ENCODE assay signal across 5 fruit fly cellular contexts in genomic region chr3L:16046387-16047066, dm6.
TF ChIP-seq lines count a peak whose summit lies in the region.

No protein-coding gene starts in this region.

- no peak for TF ChIP-seq CTCF in whole organism, embryonic (GFP tag; optimal IDR thresholded peaks at IDR 0.05; lab: Kevin White, UChicago)

TF ChIP-seq in whole organism, adult, 20 proteins besides CTCF, POLR2A, EP300 and RAD21 (continues in another document):
- peak; percentile 42 for TF ChIP-seq ovo (GFP tag; optimal IDR thresholded peaks at IDR 0.05; lab: Kevin White, UChicago)
- TF ChIP-seq Hr96 (GFP tag; optimal IDR thresholded peaks at IDR 0.05; lab: Kevin White, UChicago): peak; percentile 49
- peak; percentile 36 for TF ChIP-seq toe (GFP tag; optimal IDR thresholded peaks at IDR 0.05; lab: Kevin White, UChicago)
- TF ChIP-seq pad (GFP tag; optimal IDR thresholded peaks at IDR 0.05; lab: Kevin White, UChicago): no peak
- TF ChIP-seq Mnt (GFP tag; optimal IDR thresholded peaks at IDR 0.05; lab: Kevin White, UChicago): peak; percentile 73
- no peak for TF ChIP-seq CG5204 (GFP tag; optimal IDR thresholded peaks at IDR 0.05; lab: Kevin White, UChicago)
- peak; percentile 7 for TF ChIP-seq CG11617 (GFP tag; optimal IDR thresholded peaks at IDR 0.05; lab: Kevin White, UChicago)
- TF ChIP-seq CG14711 (tag; optimal IDR thresholded peaks at IDR 0.05; lab: Kevin White, UChicago): peak; percentile 28
- TF ChIP-seq CG7045 (GFP tag; optimal IDR thresholded peaks at IDR 0.05; lab: Kevin White, UChicago): no peak
- no peak for TF ChIP-seq Clk (GFP tag; optimal IDR thresholded peaks at IDR 0.05; lab: Kevin White, UChicago)
- TF ChIP-seq bab1 (GFP tag; optimal IDR thresholded peaks at IDR 0.05; lab: Kevin White, UChicago): peak; percentile 30
- no peak for TF ChIP-seq cnc (optimal IDR thresholded peaks at IDR 0.05; lab: Kevin White, UChicago)
- peak; percentile 97 for TF ChIP-seq cic (GFP tag; optimal IDR thresholded peaks at IDR 0.05; lab: Kevin White, UChicago)
- peak; percentile 11 for TF ChIP-seq CG1620 (GFP tag; optimal IDR thresholded peaks at IDR 0.05; lab: Kevin White, UChicago)
- TF ChIP-seq CG7101 (tag; optimal IDR thresholded peaks at IDR 0.05; lab: Kevin White, UChicago): peak; percentile 49
- TF ChIP-seq Crg-1 (GFP tag; optimal IDR thresholded peaks at IDR 0.05; lab: Kevin White, UChicago): peak; percentile 60
- peak; percentile 93 for TF ChIP-seq kay (GFP tag; lab: Kevin White, UChicago; ENCODE audit: borderline replicate concordance)
- TF ChIP-seq CG33017 (tag; optimal IDR thresholded peaks at IDR 0.05; lab: Kevin White, UChicago): peak; percentile 72

TF ChIP-seq in whole organism, embryonic, 481 proteins besides CTCF, POLR2A, EP300 and RAD21 (continues in another document):
- TF ChIP-seq CG14965 (GFP tag; optimal IDR thresholded peaks at IDR 0.05; lab: Kevin White, UChicago; ENCODE audit: borderline replicate concordance): no peak
- peak; percentile 100 for TF ChIP-seq Deaf1 (tag; optimal IDR thresholded peaks at IDR 0.05; lab: Kevin White, UChicago)
- TF ChIP-seq Trl (optimal IDR thresholded peaks at IDR 0.05; lab: Kevin White, UChicago): peak in 1 of 2 experiments; percentile 66
- no peak for TF ChIP-seq Trl (GFP tag; optimal IDR thresholded peaks at IDR 0.05; lab: Kevin White, UChicago)
- peak; percentile 69; the same call in 1 of the 3 replicates for TF ChIP-seq ci (GFP tag; IDR thresholded peaks at IDR 0.05; lab: Robert Waterston, UW)
- TF ChIP-seq CG11093 (GFP tag; IDR thresholded peaks at IDR 0.05; lab: Robert Waterston, UW): no peak
- TF ChIP-seq ash1 (GFP tag; optimal IDR thresholded peaks at IDR 0.05; lab: Kevin White, UChicago): peak; percentile 15
- no peak for TF ChIP-seq mld (GFP tag; IDR thresholded peaks at IDR 0.05; lab: Robert Waterston, UW; ENCODE audit: partially characterized antibody)
- no peak for TF ChIP-seq CG8290 (GFP tag; optimal IDR thresholded peaks at IDR 0.05; lab: Kevin White, UChicago)
- peak; percentile 30 to 84 for TF ChIP-seq CG8290 (tag; optimal IDR thresholded peaks at IDR 0.05; lab: Kevin White, UChicago)
- peak in 1 of 3 experiments; percentile 86 for TF ChIP-seq Stat92E (GFP tag; optimal IDR thresholded peaks at IDR 0.05; lab: Kevin White, UChicago)
- TF ChIP-seq Sox102F (GFP tag; optimal IDR thresholded peaks at IDR 0.05; lab: Kevin White, UChicago): no peak
- peak; percentile 14 for TF ChIP-seq NC2β (GFP tag; optimal IDR thresholded peaks at IDR 0.05; lab: Kevin White, UChicago)
- no peak for TF ChIP-seq CG1792 (GFP tag; optimal IDR thresholded peaks at IDR 0.05; lab: Kevin White, UChicago)
- TF ChIP-seq Neu2 (GFP tag; optimal IDR thresholded peaks at IDR 0.05; lab: Kevin White, UChicago; ENCODE audit: borderline replicate concordance): no peak
- TF ChIP-seq pros (GFP tag; optimal IDR thresholded peaks at IDR 0.05; lab: Kevin White, UChicago): peak; percentile 26
- peak; percentile 89 for TF ChIP-seq sd (tag; optimal IDR thresholded peaks at IDR 0.05; lab: Kevin White, UChicago)
- TF ChIP-seq CG17568 (GFP tag; optimal IDR thresholded peaks at IDR 0.05; lab: Kevin White, UChicago): peak; percentile 56

TF ChIP-seq in whole organism, prepupa, 60 proteins besides CTCF, POLR2A, EP300 and RAD21 (continues in another document):
- TF ChIP-seq CG6808 (GFP tag; optimal IDR thresholded peaks at IDR 0.05; lab: Kevin White, UChicago): no peak
- TF ChIP-seq CG6792 (GFP tag; optimal IDR thresholded peaks at IDR 0.05; lab: Kevin White, UChicago): no peak
- TF ChIP-seq fd59A (GFP tag; optimal IDR thresholded peaks at IDR 0.05; lab: Kevin White, UChicago): no peak
- no peak for TF ChIP-seq lz (GFP tag; optimal IDR thresholded peaks at IDR 0.05; lab: Kevin White, UChicago)
- TF ChIP-seq ss (GFP tag; optimal IDR thresholded peaks at IDR 0.05; lab: Kevin White, UChicago): peak in 1 of 2 experiments; percentile 45
- TF ChIP-seq CG7368 (GFP tag; optimal IDR thresholded peaks at IDR 0.05; lab: Kevin White, UChicago): no peak
- no peak for TF ChIP-seq dac (GFP tag; optimal IDR thresholded peaks at IDR 0.05; lab: Kevin White, UChicago)
- TF ChIP-seq CG9139 (GFP tag; optimal IDR thresholded peaks at IDR 0.05; lab: Kevin White, UChicago): peak; percentile 70
- peak; percentile 57 for TF ChIP-seq Eip78C (GFP tag; lab: Kevin White, UChicago)
- no peak for TF ChIP-seq CG8119 (GFP tag; IDR thresholded peaks at IDR 0.05; lab: Robert Waterston, UW)
- peak; percentile 34 for TF ChIP-seq CG3919 (GFP tag; optimal IDR thresholded peaks at IDR 0.05; lab: Kevin White, UChicago)
- peak; percentile 47; the same call in 1 of the 2 replicates for TF ChIP-seq CG15336 (GFP tag; IDR thresholded peaks at IDR 0.05; lab: Robert Waterston, UW)
- no peak for TF ChIP-seq CG11762 (GFP tag; optimal IDR thresholded peaks at IDR 0.05; lab: Kevin White, UChicago; ENCODE audit: insufficient read depth)
- no peak for TF ChIP-seq pdm3 (GFP tag; optimal IDR thresholded peaks at IDR 0.05; lab: Kevin White, UChicago)
- TF ChIP-seq dsx (GFP tag; optimal IDR thresholded peaks at IDR 0.05; lab: Kevin White, UChicago; ENCODE audit: poor library complexity, severe bottlenecking): peak; percentile 73
- TF ChIP-seq esn (GFP tag; optimal IDR thresholded peaks at IDR 0.05; lab: Kevin White, UChicago): no peak
- no peak for TF ChIP-seq spab (GFP tag; optimal IDR thresholded peaks at IDR 0.05; lab: Kevin White, UChicago)
- TF ChIP-seq Lpt (GFP tag; optimal IDR thresholded peaks at IDR 0.05; lab: Kevin White, UChicago): no peak
- TF ChIP-seq vri (GFP tag; optimal IDR thresholded peaks at IDR 0.05; lab: Kevin White, UChicago): peak; percentile 58

TF ChIP-seq in whole organism, pupa, 21 proteins besides CTCF, POLR2A, EP300 and RAD21:
- no peak for TF ChIP-seq Pif1A (GFP tag; optimal IDR thresholded peaks at IDR 0.05; lab: Kevin White, UChicago)
- TF ChIP-seq CG8159 (tag; optimal IDR thresholded peaks at IDR 0.05; lab: Kevin White, UChicago): no peak
- TF ChIP-seq Ets98B (GFP tag; IDR thresholded peaks at IDR 0.05; lab: Robert Waterston, UW): peak; percentile 48; the same call in 1 of the 2 replicates
- TF ChIP-seq rn (GFP tag; IDR thresholded peaks at IDR 0.05; lab: Robert Waterston, UW): no peak
- TF ChIP-seq CG17806 (tag; optimal IDR thresholded peaks at IDR 0.05; lab: Kevin White, UChicago): peak; percentile 3
- peak; percentile 68 for TF ChIP-seq CG12605 (GFP tag; IDR thresholded peaks at IDR 0.05; lab: Robert Waterston, UW)
- TF ChIP-seq D1 (tag; optimal IDR thresholded peaks at IDR 0.05; lab: Kevin White, UChicago): no peak
- no peak for TF ChIP-seq CG9948 (tag; optimal IDR thresholded peaks at IDR 0.05; lab: Kevin White, UChicago)
- TF ChIP-seq CG34367 (tag; optimal IDR thresholded peaks at IDR 0.05; lab: Kevin White, UChicago): no peak
- peak; percentile 61 for TF ChIP-seq Pif1B (GFP tag; optimal IDR thresholded peaks at IDR 0.05; lab: Kevin White, UChicago)
- TF ChIP-seq CG14655 (GFP tag; optimal IDR thresholded peaks at IDR 0.05; lab: Kevin White, UChicago): peak; percentile 12
- TF ChIP-seq CG10348 (GFP tag; IDR thresholded peaks at IDR 0.05; lab: Robert Waterston, UW): no peak
- peak; percentile 31; the same call in 1 of the 2 replicates for TF ChIP-seq CG32121 (GFP tag; IDR thresholded peaks at IDR 0.05; lab: Robert Waterston, UW)
- TF ChIP-seq CG13204 (GFP tag; optimal IDR thresholded peaks at IDR 0.05; lab: Kevin White, UChicago): peak; percentile 41
- peak; percentile 1 for TF ChIP-seq Snoo (tag; optimal IDR thresholded peaks at IDR 0.05; lab: Kevin White, UChicago)
- TF ChIP-seq CG4496 (GFP tag; IDR thresholded peaks at IDR 0.05; lab: Robert Waterston, UW): peak; percentile 63; the same call in 2 of the 3 replicates
- TF ChIP-seq CG8301 (tag; optimal IDR thresholded peaks at IDR 0.05; lab: Kevin White, UChicago): no peak
- peak; percentile 40; the same call in 2 of the 3 replicates for TF ChIP-seq fd96Ca (GFP tag; IDR thresholded peaks at IDR 0.05; lab: Robert Waterston, UW)
- no peak for TF ChIP-seq CG15710 (tag; optimal IDR thresholded peaks at IDR 0.05; lab: Kevin White, UChicago)
- no peak for TF ChIP-seq gl (tag; optimal IDR thresholded peaks at IDR 0.05; lab: Kevin White, UChicago)
- TF ChIP-seq EcR (GFP tag; optimal IDR thresholded peaks at IDR 0.05; lab: Kevin White, UChicago): no peak

TF ChIP-seq in whole organism, wandering third instar larva, 38 proteins besides CTCF, POLR2A, EP300 and RAD21 (continues in another document):
- TF ChIP-seq CG32264 (GFP tag; optimal IDR thresholded peaks at IDR 0.05; lab: Kevin White, UChicago) (no peak), dmrt93B (GFP tag; optimal IDR thresholded peaks at IDR 0.05; lab: Kevin White, UChicago) (no peak), Jra (GFP tag; optimal IDR thresholded peaks at IDR 0.05; lab: Kevin White, UChicago) (no peak), rgr (GFP tag; optimal IDR thresholded peaks at IDR 0.05; lab: Kevin White, UChicago) (peak; percentile 54), Hr78 (GFP tag; optimal IDR thresholded peaks at IDR 0.05; lab: Kevin White, UChicago) (no peak), HLH106 (tag; optimal IDR thresholded peaks at IDR 0.05; lab: Kevin White, UChicago) (no peak), ey (GFP tag; optimal IDR thresholded peaks at IDR 0.05; lab: Kevin White, UChicago) (no peak), CG9705 (GFP tag; optimal IDR thresholded peaks at IDR 0.05; lab: Kevin White, UChicago) (no peak), foxo (GFP tag; optimal IDR thresholded peaks at IDR 0.05; lab: Kevin White, UChicago) (peak in 1 of 2 experiments; percentile 5), sv (GFP tag; optimal IDR thresholded peaks at IDR 0.05; lab: Kevin White, UChicago) (no peak), Rel (GFP tag; optimal IDR thresholded peaks at IDR 0.05; lab: Kevin White, UChicago) (no peak), Rel (tag; optimal IDR thresholded peaks at IDR 0.05; lab: Kevin White, UChicago) (peak; percentile 74), tai (GFP tag; optimal IDR thresholded peaks at IDR 0.05; lab: Kevin White, UChicago) (peak; percentile 14), br (GFP tag; optimal IDR thresholded peaks at IDR 0.05; lab: Kevin White, UChicago) (peak; percentile 37), usp (GFP tag; optimal IDR thresholded peaks at IDR 0.05; lab: Kevin White, UChicago) (no peak), Mio (GFP tag; optimal IDR thresholded peaks at IDR 0.05; lab: Kevin White, UChicago) (no peak), lola (GFP tag; optimal IDR thresholded peaks at IDR 0.05; lab: Kevin White, UChicago) (no peak), Sp1 (GFP tag; optimal IDR thresholded peaks at IDR 0.05; lab: Kevin White, UChicago) (peak; percentile 45), sage (GFP tag; optimal IDR thresholded peaks at IDR 0.05; lab: Kevin White, UChicago) (no peak), pan (optimal IDR thresholded peaks at IDR 0.05; lab: Kevin White, UChicago) (no peak), CrebA (GFP tag; optimal IDR thresholded peaks at IDR 0.05; lab: Kevin White, UChicago; ENCODE audit: borderline replicate concordance) (peak; percentile 57), psq (GFP tag; optimal IDR thresholded peaks at IDR 0.05; lab: Kevin White, UChicago) (no peak), jim (GFP tag; optimal IDR thresholded peaks at IDR 0.05; lab: Kevin White, UChicago) (no peak), Dfd (GFP tag; optimal IDR thresholded peaks at IDR 0.05; lab: Kevin White, UChicago) (no peak), Myc (optimal IDR thresholded peaks at IDR 0.05; lab: Kevin White, UChicago) (no peak)
